Fruit fly (Drosophila melanogaster) whole organism, adult: Measurements from ENCODE around the gene Vlet.

ENCODE experiments used
- CG11617 ChIP-seq: fragments of 200-800 bp; sonication (Bioruptor generic); optimal IDR thresholded peaks from 2 replicates; lab custom pipeline; 2017; ENCODE audit warnings: mild to moderate bottlenecking, missing biosample characterization, missing genetic modification reagents, missing genetic modification characterization
- CG12768 ChIP-seq: fragments of 200-800 bp; sonication (Bioruptor generic); optimal IDR thresholded peaks from 2 replicates; lab custom pipeline; 2017; ENCODE audit warnings: missing biosample characterization, missing genetic modification characterization, mild to moderate bottlenecking, moderate library complexity, missing genetic modification reagents
- CG14711 ChIP-seq: fragments of 200-800 bp; sonication (Bioruptor generic); optimal IDR thresholded peaks from 2 replicates; lab custom pipeline; 2018; ENCODE audit warnings: missing biosample characterization, mild to moderate bottlenecking, missing genetic modification characterization, moderate library complexity
- CG1620 ChIP-seq: fragments of 200-800 bp; sonication (Bioruptor generic); optimal IDR thresholded peaks from 2 replicates; lab custom pipeline; 2016; ENCODE audit warnings: missing biosample characterization, missing genetic modification characterization
- CG33017 ChIP-seq: fragments of 200-800 bp; sonication (Bioruptor generic); optimal IDR thresholded peaks from 2 replicates; lab custom pipeline; 2018; ENCODE audit warnings: missing biosample characterization, mild to moderate bottlenecking, missing genetic modification characterization, moderate library complexity
- CG5204 ChIP-seq: fragments of 200-800 bp; sonication (Bioruptor generic); optimal IDR thresholded peaks from 2 replicates; lab custom pipeline; 2016; ENCODE audit warnings: missing biosample characterization, missing genetic modification characterization
- CG7045 ChIP-seq: fragments of 200-800 bp; sonication (Bioruptor generic); optimal IDR thresholded peaks from 2 replicates; lab custom pipeline; 2017; ENCODE audit warnings: missing biosample characterization, mild to moderate bottlenecking, missing genetic modification characterization
- CG7101 ChIP-seq: fragments of 200-800 bp; sonication (Bioruptor generic); optimal IDR thresholded peaks from 2 replicates; lab custom pipeline; 2018; ENCODE audit warnings: missing biosample characterization, mild to moderate bottlenecking, missing genetic modification characterization, moderate library complexity
- Clk ChIP-seq: fragments of 200-800 bp; sonication (Bioruptor generic); optimal IDR thresholded peaks from 2 replicates; lab custom pipeline; 2017; ENCODE audit warnings: missing biosample characterization, missing genetic modification characterization
- Crg-1 ChIP-seq: fragments of 200-800 bp; sonication (Bioruptor generic); optimal IDR thresholded peaks from 2 replicates; lab custom pipeline; 2016; ENCODE audit warnings: missing biosample characterization, missing genetic modification characterization
- Hr96 ChIP-seq: fragments of 200-800 bp; sonication (Bioruptor generic); optimal IDR thresholded peaks from 2 replicates; lab custom pipeline; 2016; ENCODE audit warnings: missing biosample characterization, missing genetic modification characterization
- Mnt ChIP-seq: fragments of 200-800 bp; sonication (Bioruptor generic); optimal IDR thresholded peaks from 2 replicates; lab custom pipeline; 2016; ENCODE audit warnings: missing biosample characterization, mild to moderate bottlenecking, missing genetic modification characterization
- bab1 ChIP-seq: fragments of 200-800 bp; sonication (Bioruptor generic); optimal IDR thresholded peaks from 3 replicates; lab custom pipeline; 2019; ENCODE audit warnings: missing biosample characterization, mild to moderate bottlenecking, missing genetic modification characterization, moderate library complexity
- cic ChIP-seq: fragments of 200-800 bp; sonication (Bioruptor generic); optimal IDR thresholded peaks from 2 replicates; lab custom pipeline; 2017; ENCODE audit warnings: missing biosample characterization, mild to moderate bottlenecking, missing genetic modification characterization, moderate library complexity
- cnc ChIP-seq, 2 experiments: fragments of >200 bp; optimal IDR thresholded peaks; 2 replicates each; lab custom pipeline; 2017
- kay ChIP-seq: fragments of 200-800 bp; sonication (Bioruptor generic); peaks from one replicate; lab custom pipeline; 2016; ENCODE audit warnings: missing biosample characterization, missing genetic modification characterization, borderline replicate concordance
- ovo ChIP-seq: fragments of 200-800 bp; sonication (Bioruptor generic); optimal IDR thresholded peaks from 2 replicates; lab custom pipeline; 2016; ENCODE audit warnings: missing biosample characterization, missing genetic modification characterization
- pad ChIP-seq: fragments of 200-800 bp; sonication (Bioruptor generic); optimal IDR thresholded peaks from 3 replicates; lab custom pipeline; 2017; ENCODE audit warnings: missing biosample characterization, missing genetic modification characterization, mild to moderate bottlenecking, moderate library complexity, missing genetic modification reagents
- tj ChIP-seq: fragments of 200-800 bp; sonication (Bioruptor generic); optimal IDR thresholded peaks from 3 replicates; lab custom pipeline; 2017; ENCODE audit warnings: missing biosample characterization, mild to moderate bottlenecking, missing genetic modification characterization, moderate library complexity
- toe ChIP-seq: fragments of 200-800 bp; sonication (Bioruptor generic); optimal IDR thresholded peaks from 2 replicates; lab custom pipeline; 2016; ENCODE audit warnings: missing biosample characterization, missing genetic modification characterization

Vlet gene

dm6 chrX:11681558-11682551 lies 3.5 kb upstream of the Vlet start:
- TF ChIP-seq Mnt (GFP tag; lab: Kevin White, UChicago) (peak; percentile 69), ovo (GFP tag; lab: Kevin White, UChicago) (peak; percentile 90), toe (GFP tag; lab: Kevin White, UChicago) (peak; percentile 35), Crg-1 (GFP tag; lab: Kevin White, UChicago) (peak; percentile 53), pad (GFP tag; lab: Kevin White, UChicago) (peak; percentile 97), kay (GFP tag; lab: Kevin White, UChicago) (no peak), bab1 (GFP tag; lab: Kevin White, UChicago) (peak; percentile 76), CG11617 (GFP tag; lab: Kevin White, UChicago) (peak; percentile 49), CG1620 (GFP tag; lab: Kevin White, UChicago) (peak; percentile 54), Clk (GFP tag; lab: Kevin White, UChicago) (no peak), CG14711 (tag; lab: Kevin White, UChicago) (peak; percentile 95), CG7101 (peak; percentile 70), CG12768 (GFP tag; lab: Kevin White, UChicago) (peak; percentile 18), cic (peak; percentile 11), Hr96 (GFP tag; lab: Kevin White, UChicago) (peak; percentile 71), CG5204 (no peak), tj (peak; percentile 72), CG7045 (GFP tag; lab: Kevin White, UChicago) (no peak)

dm6 chrX:11680405-11680804 lies 2.0 kb upstream of the Vlet start:
- TF ChIP-seq CG14711 (tag; lab: Kevin White, UChicago) = peak; percentile 9
- TF ChIP-seq CG1620 (GFP tag; lab: Kevin White, UChicago) = no peak
- TF ChIP-seq Crg-1 (GFP tag; lab: Kevin White, UChicago) = no peak
- no peak for TF ChIP-seq cnc (optimal IDR thresholded peaks at IDR 0.05; lab: Kevin White, UChicago)
- TF ChIP-seq CG7101 = no peak
- TF ChIP-seq ovo (GFP tag; lab: Kevin White, UChicago) = no peak
- TF ChIP-seq bab1 (GFP tag; lab: Kevin White, UChicago) = peak; percentile 74
- TF ChIP-seq CG12768 (GFP tag; lab: Kevin White, UChicago) = no peak
- TF ChIP-seq toe (GFP tag; lab: Kevin White, UChicago) = no peak
- TF ChIP-seq CG7045 (GFP tag; lab: Kevin White, UChicago) = no peak
- no peak for TF ChIP-seq Mnt (GFP tag; lab: Kevin White, UChicago)
- TF ChIP-seq cic = no peak
- no peak for TF ChIP-seq CG11617 (GFP tag; lab: Kevin White, UChicago)
- no peak for TF ChIP-seq kay (GFP tag; lab: Kevin White, UChicago)
- TF ChIP-seq Clk (GFP tag; lab: Kevin White, UChicago) = no peak
- no peak for TF ChIP-seq CG33017
- TF ChIP-seq Hr96 (GFP tag; lab: Kevin White, UChicago) = no peak
- peak; percentile 59 for TF ChIP-seq tj
- no peak for TF ChIP-seq pad (GFP tag; lab: Kevin White, UChicago)
- no peak for TF ChIP-seq CG5204

dm6 chrX:11679461-11679860 lies 1.1 kb upstream of the Vlet start:
- TF ChIP-seq pad (GFP tag; lab: Kevin White, UChicago) (peak; percentile 95), CG7045 (GFP tag; lab: Kevin White, UChicago) (no peak), CG1620 (GFP tag; lab: Kevin White, UChicago) (no peak), Mnt (GFP tag; lab: Kevin White, UChicago) (peak; percentile 15), cic (peak; percentile 15), Crg-1 (GFP tag; lab: Kevin White, UChicago) (peak; percentile 1), CG12768 (GFP tag; lab: Kevin White, UChicago) (no peak), tj (peak; percentile 98)

dm6 chrX:11664058-11664457 lies 14.3 kb downstream of the Vlet start:
- no peak for TF ChIP-seq bab1 (GFP tag; lab: Kevin White, UChicago)
- no peak for TF ChIP-seq cic
- TF ChIP-seq toe (GFP tag; lab: Kevin White, UChicago) = no peak
- no peak for TF ChIP-seq Clk (GFP tag; lab: Kevin White, UChicago)
- TF ChIP-seq CG33017 = no peak

- no peak for TF ChIP-seq CG1620 (GFP tag; lab: Kevin White, UChicago)
- peak; percentile 43 for TF ChIP-seq CG7101
- no peak for TF ChIP-seq Clk (GFP tag; lab: Kevin White, UChicago)
- TF ChIP-seq cnc (optimal IDR thresholded peaks at IDR 0.05; lab: Kevin White, UChicago) = no peak
These were observed 17.9 kb downstream of the Vlet start for dm6 chrX:11660476-11660875.

- TF ChIP-seq CG7045 (GFP tag; lab: Kevin White, UChicago) (no peak), Hr96 (GFP tag; lab: Kevin White, UChicago) (no peak)
These were observed 18.8 kb downstream of the Vlet start for dm6 chrX:11659634-11660033.
